Worm (Caenorhabditis elegans) whole organism, young adult: ENCODE data around the gene Y39E4B.11.
"Not testable (repeated sequence)": the region's sequence is repeated elsewhere in the genome, so short reads cannot be mapped to it uniquely, and the experiment has no call there.

ENCODE experiments used
- ama-1 ChIP-seq, 3 experiments: fragments of 150-350 bp in 1 of 3; sonication (generic microtip) in 2 of 3; optimal IDR thresholded peaks; 2 replicates each; lab custom pipeline; 2014 to 2018; ENCODE audit warnings: missing biosample characterization in 2 of 3, missing genetic modification characterization in 2 of 3, missing genetic modification reagents in 2 of 3
- dpff-1 ChIP-seq: sonication (generic microtip); optimal IDR thresholded peaks from 2 replicates; lab custom pipeline; 2017; ENCODE audit warnings: mild to moderate bottlenecking, missing genetic modification characterization, missing compliant biosample characterization
- hlh-12 ChIP-seq: sonication (generic microtip); optimal IDR thresholded peaks from 2 replicates; lab custom pipeline; 2016; ENCODE audit warnings: missing genetic modification characterization, missing compliant biosample characterization
- nfya-1 ChIP-seq: sonication (generic microtip); optimal IDR thresholded peaks from 2 replicates; lab custom pipeline; 2017; ENCODE audit warnings: antibody characterized with exemption, missing compliant biosample characterization, missing genetic modification characterization, borderline replicate concordance; ENCODE audit not compliant: insufficient read depth
- unc-62 ChIP-seq: fragments of 150-350 bp; optimal IDR thresholded peaks from 2 replicates; lab custom pipeline; 2014; ENCODE audit warnings: missing biosample characterization, missing genetic modification reagents, missing genetic modification characterization

ce11 chrIII:13236199-13236598, 31.4 kb downstream of the Y39E4B.11 start:
- not testable (repeated sequence) for TF ChIP-seq unc-62 (GFP tag; lab: Kevin White, UChicago); dpff-1 (tag; lab: Kevin White, UChicago); ama-1 (optimal IDR thresholded peaks at IDR 0.05; lab: Kevin White, UChicago); ama-1 (GFP tag; optimal IDR thresholded peaks at IDR 0.05; lab: Kevin White, UChicago); hlh-12 (tag; lab: Kevin White, UChicago); nfya-1 (tag; lab: Kevin White, UChicago)
